Worm (Caenorhabditis elegans): ENCODE data around the gene str-160.

DNA sequence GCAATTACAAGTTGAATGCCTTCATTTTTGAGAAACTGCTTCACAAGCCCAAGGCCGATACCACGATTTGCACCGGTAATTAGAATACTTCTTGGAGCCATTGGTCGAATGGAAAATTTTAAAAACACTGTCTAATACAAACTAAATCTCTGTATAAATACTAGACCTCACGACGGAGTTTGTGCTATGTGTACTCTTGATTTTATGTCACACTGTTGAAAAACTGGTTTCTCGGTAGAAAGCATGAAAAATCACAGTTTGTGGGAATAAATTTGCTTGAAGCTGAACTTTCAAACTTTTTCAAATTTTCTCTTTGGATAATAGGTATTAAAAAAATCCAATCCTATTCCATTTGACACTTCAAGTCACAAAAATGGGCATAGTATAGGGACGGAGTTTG lies 20.9 kb downstream of the str-160 start, which contains the start of gene ZK697.14:
- TF ChIP-seq elt-3 (tag; optimal IDR thresholded peaks at IDR 0.05) (no peak), snpc-4 (tag; optimal IDR thresholded peaks at IDR 0.05) (no peak), ztf-11 (tag; optimal IDR thresholded peaks at IDR 0.05) (no peak), ceh-43 (GFP tag; optimal IDR thresholded peaks at IDR 0.05) (no peak), bed-3 (GFP tag; optimal IDR thresholded peaks at IDR 0.05) (no peak), sem-2 (GFP tag; optimal IDR thresholded peaks at IDR 0.05) (no peak), zip-8 (tag; optimal IDR thresholded peaks at IDR 0.05) (no peak), unc-62 (GFP tag; optimal IDR thresholded peaks at IDR 0.05) (no peak), sptf-1 (tag; optimal IDR thresholded peaks at IDR 0.05) (no peak), pha-4 (tag; optimal IDR thresholded peaks at IDR 0.05) (no peak), mab-5 (tag; optimal IDR thresholded peaks at IDR 0.05) (no peak), ham-2 (GFP tag; optimal IDR thresholded peaks at IDR 0.05) (no peak)

Data from whole organism, mixed stage, embryonic.